Worm (Caenorhabditis elegans): ENCODE results near the gene C02F5.3.

The C02F5.3 gene

DNA sequence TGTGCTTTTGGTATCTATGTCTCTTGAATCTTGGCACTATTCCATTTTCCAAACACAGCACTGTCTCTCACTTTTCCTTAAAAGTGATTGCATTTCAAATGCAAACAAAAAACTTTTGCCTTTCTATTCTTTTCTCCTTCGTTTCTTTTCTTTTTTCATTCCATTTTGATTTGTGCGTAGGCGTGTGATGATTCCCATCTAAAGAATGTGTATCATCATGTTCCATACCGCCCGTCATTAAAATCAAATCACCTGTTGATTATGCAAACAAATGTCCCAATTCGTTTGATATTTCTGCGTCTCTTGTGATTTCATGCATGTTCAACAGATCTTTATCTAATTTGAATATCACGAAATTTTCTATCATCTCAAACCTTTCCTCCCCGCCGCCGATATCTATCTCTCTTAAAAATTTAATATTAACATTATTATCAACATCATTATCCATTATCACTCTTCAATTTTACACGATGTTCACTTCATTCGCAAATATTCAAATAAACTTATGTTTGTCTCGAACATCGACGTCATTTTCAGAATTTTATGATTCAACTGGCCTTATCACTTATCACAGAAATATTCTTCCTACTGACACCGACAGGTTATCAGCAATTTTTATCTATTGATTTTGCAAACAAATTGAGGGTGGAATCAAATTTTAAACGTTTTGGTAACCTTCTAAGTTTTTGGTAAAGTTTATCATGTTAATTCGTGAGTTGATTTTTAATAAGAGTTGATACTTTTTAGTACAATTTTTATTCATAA lies 45.8 kb downstream of the C02F5.3 start:
- TF ChIP-seq elt-1 (tag; optimal IDR thresholded peaks at IDR 0.05; ENCODE audit: borderline replicate concordance, insufficient read depth) (peak; percentile 11), cnd-1 (tag; optimal IDR thresholded peaks at IDR 0.05) (no peak), elt-3 (tag; optimal IDR thresholded peaks at IDR 0.05) (peak; percentile 22), unc-62 (GFP tag; optimal IDR thresholded peaks at IDR 0.05) (peak; percentile 11)

DNA sequence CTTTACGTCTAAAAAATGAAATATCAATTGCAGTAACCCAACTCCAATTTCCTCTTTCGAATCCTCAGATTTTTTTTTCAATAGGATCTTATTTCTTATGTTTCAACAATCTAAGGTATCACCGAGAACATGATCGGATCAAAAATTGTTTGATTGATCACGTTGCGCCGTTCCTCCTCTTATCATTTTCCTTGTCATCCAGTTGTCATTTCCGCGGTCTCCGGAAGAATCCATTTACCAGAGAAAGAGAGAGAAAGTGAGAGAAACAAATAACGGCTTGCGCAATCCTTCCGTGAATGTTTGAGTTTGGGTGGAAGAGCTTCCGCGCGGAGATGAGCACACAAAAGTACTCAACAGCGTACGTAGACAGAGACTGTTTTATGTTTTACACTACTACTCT lies 47.6 kb downstream of the C02F5.3 start:
- no peak for TF ChIP-seq pha-4 (tag; optimal IDR thresholded peaks at IDR 0.05)
- peak; percentile 77 for TF ChIP-seq unc-62 (GFP tag; optimal IDR thresholded peaks at IDR 0.05)
- TF ChIP-seq nhr-12 (tag; optimal IDR thresholded peaks at IDR 0.05), result no peak
- TF ChIP-seq zip-8 (tag; optimal IDR thresholded peaks at IDR 0.05), result peak; percentile 13
- TF ChIP-seq blmp-1 (tag; optimal IDR thresholded peaks at IDR 0.05), result peak; percentile 44
